Worm (Caenorhabditis elegans) whole organism, L2 larva: ENCODE measurements around the gene irld-33.

ENCODE experiments used
- C34F6.9 ChIP-seq: fragments of 150-350 bp; optimal IDR thresholded peaks from 2 replicates; lab custom pipeline; 2014; ENCODE audit warnings: missing biosample characterization, missing genetic modification characterization
- F13H6.1 ChIP-seq: sonication (generic microtip); optimal IDR thresholded peaks from 2 replicates; lab custom pipeline; 2016; ENCODE audit warnings: missing genetic modification characterization, missing compliant biosample characterization
- ZK546.5 ChIP-seq: sonication (generic microtip); optimal IDR thresholded peaks from 2 replicates; lab custom pipeline; 2017; ENCODE audit warnings: missing biosample characterization, missing genetic modification characterization
- alr-1 ChIP-seq: fragments of 150-350 bp; optimal IDR thresholded peaks from 2 replicates; lab custom pipeline; 2014; ENCODE audit warnings: missing biosample characterization, missing genetic modification characterization
- aly-2 ChIP-seq: fragments of 150-350 bp; optimal IDR thresholded peaks from 2 replicates; lab custom pipeline; 2014; ENCODE audit warnings: missing biosample characterization, missing genetic modification characterization
- blmp-1 ChIP-seq: sonication (generic microtip); optimal IDR thresholded peaks from 2 replicates; lab custom pipeline; 2017; ENCODE audit warnings: missing genetic modification characterization, mild to moderate bottlenecking, missing compliant biosample characterization, antibody characterized with exemption, moderate library complexity; ENCODE audit not compliant: insufficient read depth
- ceh-16 ChIP-seq: fragments of 150-350 bp; optimal IDR thresholded peaks from 2 replicates; lab custom pipeline; 2014; ENCODE audit warnings: missing biosample characterization, missing genetic modification characterization
- crh-2 ChIP-seq: sonication (generic microtip); optimal IDR thresholded peaks from 2 replicates; lab custom pipeline; 2017; ENCODE audit warnings: missing biosample characterization, missing genetic modification characterization
- dmd-4 ChIP-seq: sonication (generic microtip); optimal IDR thresholded peaks from 2 replicates; lab custom pipeline; 2017; ENCODE audit warnings: missing biosample characterization, missing genetic modification characterization
- egl-27 ChIP-seq: sonication (generic microtip); optimal IDR thresholded peaks from 3 replicates; lab custom pipeline; 2017; ENCODE audit warnings: missing biosample characterization, missing genetic modification reagents, missing genetic modification characterization
- gmeb-1 ChIP-seq: fragments of 150-350 bp; optimal IDR thresholded peaks from 2 replicates; lab custom pipeline; 2014; ENCODE audit warnings: missing biosample characterization, missing genetic modification characterization
- lin-13 ChIP-seq: fragments of 150-350 bp; optimal IDR thresholded peaks from 2 replicates; lab custom pipeline; 2014; ENCODE audit warnings: missing biosample characterization, missing genetic modification reagents, missing genetic modification characterization
- lsy-2 ChIP-seq, 2 experiments: fragments of 150-350 bp in 1 of 2; sonication (generic microtip) in 1 of 2; optimal IDR thresholded peaks; 2 replicates each; lab custom pipeline; 2014 to 2017; ENCODE audit warnings: missing biosample characterization in 2 of 2, missing genetic modification characterization in 2 of 2
- mab-5 ChIP-seq: fragments of 150-350 bp; optimal IDR thresholded peaks from 2 replicates; lab custom pipeline; 2014; ENCODE audit warnings: missing biosample characterization, missing genetic modification characterization
- mbf-1 ChIP-seq: sonication (generic microtip); optimal IDR thresholded peaks from 2 replicates; lab custom pipeline; 2017; ENCODE audit warnings: missing biosample characterization, missing genetic modification characterization
- mdl-1 ChIP-seq, 2 experiments: fragments of 150-350 bp in 1 of 2; sonication (generic microtip) in 1 of 2; optimal IDR thresholded peaks; 2 replicates each; lab custom pipeline; 2017; ENCODE audit warnings: missing biosample characterization in 2 of 2, missing genetic modification characterization in 2 of 2
- nhr-11 ChIP-seq: fragments of 150-350 bp; optimal IDR thresholded peaks from 2 replicates; lab custom pipeline; 2014; ENCODE audit warnings: missing biosample characterization, missing genetic modification characterization
- nhr-129 ChIP-seq: fragments of 150-350 bp; optimal IDR thresholded peaks from 2 replicates; lab custom pipeline; 2014; ENCODE audit warnings: missing biosample characterization, missing genetic modification characterization
- nhr-21 ChIP-seq: fragments of 150-350 bp; optimal IDR thresholded peaks from 2 replicates; lab custom pipeline; 2014; ENCODE audit warnings: missing biosample characterization, missing genetic modification characterization
- nhr-237 ChIP-seq: fragments of 150-350 bp; optimal IDR thresholded peaks from 2 replicates; lab custom pipeline; 2014; ENCODE audit warnings: missing biosample characterization, missing genetic modification characterization
- nhr-25 ChIP-seq: fragments of 150-350 bp; sonication (generic microtip); optimal IDR thresholded peaks from 3 replicates; lab custom pipeline; 2014; ENCODE audit warnings: missing biosample characterization, missing genetic modification characterization
- nhr-6 ChIP-seq: fragments of 150-350 bp; optimal IDR thresholded peaks from 2 replicates; lab custom pipeline; 2014; ENCODE audit warnings: missing biosample characterization, missing genetic modification characterization
- peb-1 ChIP-seq: fragments of 150-350 bp; optimal IDR thresholded peaks from 2 replicates; lab custom pipeline; 2014; ENCODE audit warnings: missing biosample characterization, missing genetic modification characterization
- sem-4 ChIP-seq: fragments of 150-350 bp; optimal IDR thresholded peaks from 2 replicates; lab custom pipeline; 2014; ENCODE audit warnings: missing biosample characterization, missing genetic modification reagents, missing genetic modification characterization
- skn-1 ChIP-seq: sonication (generic microtip); optimal IDR thresholded peaks from 2 replicates; lab custom pipeline; 2017; ENCODE audit warnings: missing biosample characterization, missing genetic modification characterization
- sma-9 ChIP-seq, 2 experiments: fragments of 150-350 bp in 1 of 2; sonication (generic microtip) in 1 of 2; optimal IDR thresholded peaks; 2 replicates each; lab custom pipeline; 2014 to 2016; ENCODE audit warnings: missing genetic modification characterization in 2 of 2, mild to moderate bottlenecking in 1 of 2, missing biosample characterization in 1 of 2, missing compliant biosample characterization in 1 of 2, missing genetic modification reagents in 1 of 2, moderate library complexity in 1 of 2
- unc-55 ChIP-seq: fragments of 150-350 bp; sonication (generic microtip); optimal IDR thresholded peaks from 3 replicates; lab custom pipeline; 2014; ENCODE audit warnings: missing biosample characterization, missing genetic modification reagents, missing genetic modification characterization
- unc-62 ChIP-seq: fragments of 150-350 bp; optimal IDR thresholded peaks from 2 replicates; lab custom pipeline; 2014; ENCODE audit warnings: missing biosample characterization, missing genetic modification reagents, missing genetic modification characterization
- zag-1 ChIP-seq: fragments of 150-350 bp; optimal IDR thresholded peaks from 2 replicates; lab custom pipeline; 2014; ENCODE audit warnings: missing biosample characterization, missing genetic modification characterization
- ztf-1 ChIP-seq: fragments of 200-800 bp; sonication (Bioruptor generic); conservative IDR thresholded peaks from 2 replicates; pipeline ENCODE4 v1.3.6; 2022; ENCODE audit warnings: missing genetic modification characterization, missing compliant biosample characterization

irld-33 gene

DNA sequence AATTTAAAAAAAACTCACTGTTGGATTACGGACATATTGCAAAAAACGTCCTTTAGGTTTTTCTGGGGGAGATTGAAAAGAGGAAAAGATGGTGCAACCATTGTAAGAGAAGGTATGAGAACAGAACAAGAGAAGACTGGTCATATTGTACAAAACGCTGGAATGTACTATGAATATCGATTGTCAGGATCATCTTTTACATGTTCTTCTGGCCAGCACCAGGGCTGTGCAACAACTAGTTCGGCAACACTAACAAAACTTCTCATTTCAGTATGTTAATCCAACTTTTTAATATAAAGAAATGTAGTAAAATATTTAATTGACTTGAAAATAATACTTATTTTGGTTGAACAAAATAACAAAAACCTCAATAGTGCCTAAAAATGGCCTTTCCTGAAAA is 35.5 kb upstream of the irld-33 start, which contains the start of gene fbxb-47:
Gene fbxb-47, minus strand, starts transcription at position 101 of the 400 bp plus-strand sequence.
- TF ChIP-seq lin-13 (GFP tag; lab: Kevin White, UChicago) (no peak), nhr-237 (tag; lab: Kevin White, UChicago) (no peak), dmd-4 (tag; lab: Kevin White, UChicago) (no peak), nhr-129 (tag; lab: Kevin White, UChicago) (no peak), crh-2 (tag; lab: Kevin White, UChicago) (no peak), nhr-6 (tag; lab: Kevin White, UChicago) (no peak), mab-5 (tag; lab: Kevin White, UChicago) (no peak), alr-1 (tag; lab: Kevin White, UChicago) (no peak), F13H6.1 (tag; lab: Kevin White, UChicago) (no peak), lsy-2 (tag; optimal IDR thresholded peaks at IDR 0.05; lab: Kevin White, UChicago) (no peak), nhr-21 (tag; lab: Kevin White, UChicago) (no peak), egl-27 (tag; lab: Kevin White, UChicago) (no peak), peb-1 (tag; lab: Kevin White, UChicago) (no peak), sma-9 (GFP tag; optimal IDR thresholded peaks at IDR 0.05; lab: Kevin White, UChicago) (no peak), sma-9 (tag; optimal IDR thresholded peaks at IDR 0.05; lab: Kevin White, UChicago) (no peak), gmeb-1 (tag; lab: Kevin White, UChicago) (no peak), skn-1 (tag; lab: Kevin White, UChicago) (no peak), sem-4 (tag; lab: Kevin White, UChicago) (no peak)
- TF ChIP-seq, all 48 proteins: peak for 0

DNA sequence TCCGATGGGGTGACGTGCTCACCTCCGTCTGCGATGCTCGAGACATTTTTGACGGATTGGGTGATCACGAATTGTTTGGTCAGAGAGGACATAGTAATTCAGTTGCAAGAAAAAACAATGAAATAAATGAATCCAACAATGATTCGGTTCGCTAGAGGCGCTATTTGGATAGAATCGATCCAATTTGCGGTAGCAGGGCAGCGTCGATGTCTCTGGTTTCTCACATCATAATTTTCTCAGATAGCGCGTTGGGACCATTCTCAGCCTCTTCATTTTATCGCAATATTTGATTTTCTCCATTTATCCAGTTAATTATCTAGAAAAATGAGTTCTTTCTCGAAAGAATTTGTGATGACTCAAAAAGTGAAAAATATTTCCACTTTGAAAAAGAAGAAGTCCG is 32.5 kb upstream of the irld-33 start, which contains the start of gene sdz-18:
Gene sdz-18, minus strand, starts transcription at position 101 of the 400 bp plus-strand sequence.
- TF ChIP-seq blmp-1 (tag; lab: Kevin White, UChicago), result no peak

DNA sequence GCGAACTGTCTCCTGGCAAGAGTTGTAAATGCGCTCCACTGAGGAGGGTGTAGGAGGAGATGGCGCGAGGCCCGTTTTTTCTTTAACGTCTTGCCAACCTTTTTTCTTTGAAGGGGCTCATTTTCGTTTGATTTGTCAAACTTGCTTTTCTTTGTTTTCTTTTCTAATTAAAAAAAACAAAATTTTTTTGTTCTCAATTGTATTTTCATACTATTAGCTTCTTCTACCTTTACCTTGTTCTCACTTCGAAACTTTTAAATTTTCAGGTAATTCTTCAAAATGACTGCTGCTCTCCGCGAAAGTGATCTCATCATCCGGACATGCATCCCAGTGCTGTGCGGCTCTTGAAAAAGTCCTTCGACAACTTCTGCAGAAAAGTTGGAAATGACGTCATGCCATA is 28.9 kb upstream of the irld-33 start, which contains the start of gene fbxa-184:
Gene fbxa-184, plus strand, starts transcription at position 301 of the 400 bp plus-strand sequence.
- TF ChIP-seq nhr-21 (tag; lab: Kevin White, UChicago) (no peak), lin-13 (GFP tag; lab: Kevin White, UChicago) (no peak), ztf-1 (GFP tag; lab: Robert Waterston, UW) (no peak)

DNA sequence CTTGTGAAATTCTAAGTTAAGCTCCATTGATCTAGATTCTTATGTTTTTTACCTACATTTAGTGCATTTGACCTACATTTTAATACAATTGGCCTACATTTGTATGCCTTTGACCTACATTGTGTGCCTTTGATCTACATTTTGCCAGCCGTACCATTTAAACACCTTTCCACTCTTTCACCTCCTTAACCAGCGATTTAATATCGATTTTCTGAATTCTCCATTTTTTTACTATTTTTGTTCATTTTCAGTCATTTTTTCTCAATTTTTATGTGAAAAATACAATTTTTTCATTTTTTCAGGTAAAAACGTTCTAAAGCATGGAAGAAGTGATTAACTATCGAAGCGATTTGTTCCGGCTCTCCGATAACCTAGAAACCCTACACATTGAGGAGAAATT is 25.9 kb upstream of the irld-33 start, which contains the start of gene btb-7:
Gene btb-7, plus strand, starts transcription at position 301 of the 400 bp plus-strand sequence.
- no peak for TF ChIP-seq nhr-25
- no peak for TF ChIP-seq nhr-6 (tag; lab: Kevin White, UChicago)
- TF ChIP-seq nhr-11 (tag; lab: Kevin White, UChicago), result no peak
- TF ChIP-seq ceh-16 (tag; lab: Kevin White, UChicago), result no peak
- no peak for TF ChIP-seq nhr-129 (tag; lab: Kevin White, UChicago)

DNA sequence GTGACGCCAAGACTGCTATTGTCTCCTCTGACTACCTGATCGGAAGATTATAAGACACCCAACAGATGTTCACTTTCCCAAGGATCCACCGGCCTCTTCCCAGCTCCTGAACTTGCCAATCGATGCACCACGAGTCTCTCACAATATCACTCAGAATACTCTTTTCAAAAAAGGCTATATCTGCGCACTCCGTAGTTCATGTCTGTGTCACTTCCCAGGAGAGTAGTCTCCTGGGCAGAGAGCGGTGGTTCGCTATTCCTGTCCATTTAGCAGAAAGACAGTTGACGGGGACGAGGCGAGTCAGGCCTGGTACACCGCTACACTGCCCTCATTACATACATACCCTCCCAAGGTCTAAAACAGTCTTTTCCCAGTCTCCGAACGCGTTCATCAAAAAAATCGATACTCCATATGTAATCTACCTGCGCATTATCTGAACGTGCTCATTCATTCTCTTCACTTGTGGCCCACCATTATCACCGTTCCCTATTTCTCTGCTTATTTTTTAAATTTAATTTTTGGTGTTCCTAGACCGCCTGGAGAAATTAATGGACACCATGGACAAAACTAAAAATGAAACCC is 24.0 kb upstream of the irld-33 start, which contains the start of gene btb-6:
Gene btb-6, plus strand, starts transcription at position 532 of the 582 bp plus-strand sequence.
- TF ChIP-seq aly-2 (no peak), sma-9 (GFP tag; optimal IDR thresholded peaks at IDR 0.05; lab: Kevin White, UChicago) (no peak), sma-9 (tag; optimal IDR thresholded peaks at IDR 0.05; lab: Kevin White, UChicago) (no peak), blmp-1 (tag; lab: Kevin White, UChicago) (no peak), unc-55 (GFP tag; lab: Kevin White, UChicago) (no peak), alr-1 (tag; lab: Kevin White, UChicago) (no peak), dmd-4 (tag; lab: Kevin White, UChicago) (no peak), zag-1 (tag; lab: Kevin White, UChicago) (no peak), C34F6.9 (no peak), peb-1 (tag; lab: Kevin White, UChicago) (no peak), skn-1 (tag; lab: Kevin White, UChicago) (no peak), nhr-21 (tag; lab: Kevin White, UChicago) (no peak), mdl-1 (tag; optimal IDR thresholded peaks at IDR 0.05; lab: Kevin White, UChicago) (no peak), unc-62 (GFP tag; lab: Kevin White, UChicago) (no peak), mbf-1 (no peak), sem-4 (tag; lab: Kevin White, UChicago) (no peak), mab-5 (tag; lab: Kevin White, UChicago) (no peak), ZK546.5 (tag; lab: Kevin White, UChicago) (no peak)
